Fruit fly (Drosophila melanogaster) Kc167 (cell line): ENCODE measurements around the gene Cerk.

Experiments
- Myc ChIP-seq: fragments of >200 bp; optimal IDR thresholded peaks from 2 replicates; lab custom pipeline; 2017; ENCODE audit warnings: missing external identifiers
- h ChIP-seq: fragments of >200 bp; optimal IDR thresholded peaks from 3 replicates; lab custom pipeline; 2018; ENCODE audit warnings: missing external identifiers
- insv ChIP-seq: fragments of >200 bp; optimal IDR thresholded peaks from 3 replicates; lab custom pipeline; 2018; ENCODE audit warnings: missing external identifiers
- psq ChIP-seq: fragments of >200 bp; optimal IDR thresholded peaks from 2 replicates; lab custom pipeline; 2017; ENCODE audit warnings: missing external identifiers

DNA sequence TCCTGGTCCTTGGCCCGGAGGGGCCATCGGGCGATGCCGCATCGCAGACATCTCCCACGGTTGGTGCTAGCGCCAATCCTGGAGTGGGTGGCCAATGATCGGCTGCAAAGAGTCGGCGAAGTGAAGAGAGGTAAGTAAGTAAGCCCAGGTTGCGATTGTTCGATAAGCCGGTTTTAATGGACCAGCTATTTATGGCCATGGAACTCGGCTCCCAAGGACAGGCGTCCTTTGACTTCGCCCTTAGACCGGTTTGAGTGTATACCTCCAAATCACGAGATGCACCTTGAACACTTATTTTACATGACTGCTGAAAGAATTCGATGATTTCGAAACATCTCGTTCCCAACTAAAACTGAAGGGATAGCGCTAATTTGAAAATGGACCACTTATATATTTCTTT is 17.7 kb upstream of the Cerk start:
- TF ChIP-seq h (lab: Kevin White, UChicago) (no peak), psq (lab: Kevin White, UChicago) (no peak), insv (lab: Kevin White, UChicago) (no peak), Myc (lab: Kevin White, UChicago) (no peak)
